Worm (Caenorhabditis elegans) whole organism, young adult: ENCODE data around the gene ced-3.

ENCODE experiments used
- B0019.2 ChIP-seq: fragments of 200-800 bp; sonication (Bioruptor generic); conservative IDR thresholded peaks from 2 replicates; pipeline ENCODE4 v1.3.6; 2022; ENCODE audit warnings: missing genetic modification reagents, missing genetic modification characterization, missing compliant biosample characterization
- B0035.1 ChIP-seq: sonication (generic microtip); optimal IDR thresholded peaks from 2 replicates; lab custom pipeline; 2016; ENCODE audit warnings: missing genetic modification characterization, mild to moderate bottlenecking, missing compliant biosample characterization, missing genotype, missing genetic modification reagents
- C17E4.6 ChIP-seq: fragments of 200-800 bp; sonication (Bioruptor generic); IDR thresholded peaks from 2 replicates; pipeline ENCODE4 v1.3.6; 2022; ENCODE audit warnings: missing genetic modification reagents, missing genetic modification characterization, missing compliant biosample characterization
- K12H6.12 ChIP-seq: fragments of 200-800 bp; sonication (Bioruptor generic); optimal IDR thresholded peaks from 2 replicates; lab custom pipeline; 2018; ENCODE audit warnings: mild to moderate bottlenecking, missing genetic modification characterization, missing compliant biosample characterization
- T26A5.8 ChIP-seq: sonication (generic microtip); optimal IDR thresholded peaks from 2 replicates; lab custom pipeline; 2016; ENCODE audit warnings: missing genetic modification characterization, missing compliant biosample characterization
- Y53F4B.3 ChIP-seq: fragments of 200-800 bp; sonication (Bioruptor generic); IDR thresholded peaks from 2 replicates; pipeline ENCODE4 v1.3.6; 2022; ENCODE audit warnings: missing genetic modification reagents, missing genetic modification characterization, missing compliant biosample characterization
- aptf-3 ChIP-seq: fragments of 200-800 bp; sonication (Bioruptor generic); IDR thresholded peaks from 2 replicates; pipeline ENCODE4 v1.3.6; 2022; ENCODE audit warnings: missing genetic modification characterization, missing compliant biosample characterization
- athp-1 ChIP-seq: sonication (generic microtip); optimal IDR thresholded peaks from 2 replicates; lab custom pipeline; 2017; ENCODE audit warnings: mild to moderate bottlenecking, missing genetic modification characterization, missing compliant biosample characterization
- attf-3 ChIP-seq: fragments of 200-800 bp; sonication (Bioruptor generic); conservative IDR thresholded peaks from 2 replicates; pipeline ENCODE4 v1.3.6; 2022; ENCODE audit warnings: missing genetic modification reagents, missing genetic modification characterization, missing compliant biosample characterization
- bed-1 ChIP-seq: fragments of 200-800 bp; sonication (Bioruptor generic); IDR thresholded peaks from 2 replicates; pipeline ENCODE4 v1.3.6; 2022; ENCODE audit warnings: missing genetic modification reagents, missing genetic modification characterization, missing compliant biosample characterization
- cebp-1 ChIP-seq, 2 experiments: fragments of 200-800 bp in 1 of 2; sonication (Bioruptor generic) in 1 of 2; sonication (generic microtip) in 1 of 2; IDR thresholded peaks in 1 of 2; optimal IDR thresholded peaks in 1 of 2; 2 replicates each; pipeline versions ENCODE4 v1.3.6 to Lab custom; 2017 to 2022; ENCODE audit warnings: missing compliant biosample characterization in 2 of 2, missing genetic modification characterization in 2 of 2, mild to moderate bottlenecking in 1 of 2, missing genetic modification reagents in 1 of 2, moderate library complexity in 1 of 2
- cebp-2 ChIP-seq: fragments of 200-800 bp; sonication (Bioruptor generic); IDR thresholded peaks from 2 replicates; pipeline ENCODE4 v1.3.6; 2022; ENCODE audit warnings: missing genetic modification characterization, missing compliant biosample characterization
- ceh-100 ChIP-seq: fragments of 200-800 bp; sonication (Bioruptor generic); IDR thresholded peaks from 2 replicates; pipeline ENCODE4 v1.3.6; 2022; ENCODE audit warnings: missing genetic modification reagents, missing genetic modification characterization, missing compliant biosample characterization
- ceh-27 ChIP-seq: fragments of 200-800 bp; sonication (Bioruptor generic); optimal IDR thresholded peaks from 2 replicates; lab custom pipeline; 2018; ENCODE audit warnings: mild to moderate bottlenecking, missing genetic modification characterization, moderate library complexity, missing compliant biosample characterization
- ceh-91 ChIP-seq: fragments of 200-800 bp; sonication (Bioruptor generic); IDR thresholded peaks from 2 replicates; pipeline ENCODE4 v1.3.6; 2022; ENCODE audit warnings: missing genetic modification reagents, missing genetic modification characterization, missing compliant biosample characterization
- chd-7 ChIP-seq: sonication (generic microtip); optimal IDR thresholded peaks from 2 replicates; lab custom pipeline; 2016; ENCODE audit warnings: mild to moderate bottlenecking, missing genetic modification characterization, moderate library complexity, missing compliant biosample characterization
- efl-1 ChIP-seq: fragments of 150-350 bp; optimal IDR thresholded peaks from 2 replicates; lab custom pipeline; 2014; ENCODE audit warnings: missing biosample characterization, missing genetic modification reagents, missing genetic modification characterization
- egrh-3 ChIP-seq: fragments of 200-800 bp; sonication (Bioruptor generic); IDR thresholded peaks from 2 replicates; pipeline ENCODE4 v1.3.6; 2022; ENCODE audit warnings: missing genetic modification reagents, missing genetic modification characterization, missing compliant biosample characterization
- hlh-12 ChIP-seq: sonication (generic microtip); optimal IDR thresholded peaks from 2 replicates; lab custom pipeline; 2016; ENCODE audit warnings: missing genetic modification characterization, missing compliant biosample characterization
- hsf-1 ChIP-seq: fragments of 200-800 bp; sonication (Bioruptor generic); IDR thresholded peaks from 2 replicates; pipeline ENCODE4 v1.3.6; 2022; ENCODE audit warnings: missing genetic modification reagents, missing genetic modification characterization, missing compliant biosample characterization
- let-607 ChIP-seq, 2 experiments: fragments of 200-800 bp in 1 of 2; sonication (Bioruptor generic) in 1 of 2; sonication (generic microtip) in 1 of 2; optimal IDR thresholded peaks; 2 replicates each; lab custom pipeline; 2016 to 2018; ENCODE audit warnings: mild to moderate bottlenecking in 2 of 2, missing compliant biosample characterization in 2 of 2, missing genetic modification characterization in 2 of 2, moderate library complexity in 2 of 2, missing genotype in 1 of 2
- madf-10 ChIP-seq: sonication (generic microtip); optimal IDR thresholded peaks from 2 replicates; lab custom pipeline; 2016; ENCODE audit warnings: mild to moderate bottlenecking, missing genetic modification characterization, missing compliant biosample characterization
- madf-8 ChIP-seq: fragments of 200-800 bp; sonication (Bioruptor generic); conservative IDR thresholded peaks from 2 replicates; pipeline ENCODE4 v1.3.6; 2022; ENCODE audit warnings: missing genetic modification reagents, missing genetic modification characterization, missing compliant biosample characterization
- mcd-1 ChIP-seq: fragments of 200-800 bp; sonication (Bioruptor generic); IDR thresholded peaks from 2 replicates; pipeline ENCODE4 v1.3.6; 2022; ENCODE audit warnings: missing genetic modification reagents, missing genetic modification characterization, missing compliant biosample characterization
- nfya-1 ChIP-seq: sonication (generic microtip); optimal IDR thresholded peaks from 2 replicates; lab custom pipeline; 2017; ENCODE audit warnings: antibody characterized with exemption, missing compliant biosample characterization, missing genetic modification characterization, borderline replicate concordance; ENCODE audit not compliant: insufficient read depth
- nfyb-1 ChIP-seq: fragments of 200-800 bp; sonication (Bioruptor generic); IDR thresholded peaks from 2 replicates; pipeline ENCODE4 v1.3.6; 2022; ENCODE audit warnings: missing genetic modification reagents, missing genetic modification characterization, missing compliant biosample characterization
- nhr-27 ChIP-seq: fragments of 200-800 bp; sonication (Bioruptor generic); optimal IDR thresholded peaks from 2 replicates; lab custom pipeline; 2018; ENCODE audit warnings: mild to moderate bottlenecking, missing genetic modification characterization, moderate library complexity, missing compliant biosample characterization
- sea-2 ChIP-seq: fragments of 200-800 bp; sonication (Bioruptor generic); IDR thresholded peaks from 2 replicates; pipeline ENCODE4 v1.3.6; 2022; ENCODE audit warnings: missing genetic modification characterization, missing compliant biosample characterization
- snpc-1.1 ChIP-seq: sonication (generic microtip); optimal IDR thresholded peaks from 2 replicates; lab custom pipeline; 2017; ENCODE audit warnings: missing genetic modification characterization, mild to moderate bottlenecking, missing compliant biosample characterization, antibody characterized with exemption, moderate library complexity, missing genotype, missing genetic modification reagents; ENCODE audit not compliant: insufficient read depth
- snpc-4 ChIP-seq, 5 experiments: fragments of 150-350 bp in 1 of 5; sonication (generic microtip) in 4 of 5; optimal IDR thresholded peaks; 2 replicates each; lab custom pipeline; 2014 to 2018; ENCODE audit warnings: missing genetic modification characterization in 5 of 5, missing biosample characterization in 3 of 5, antibody characterized with exemption in 2 of 5, mild to moderate bottlenecking in 2 of 5, missing compliant biosample characterization in 2 of 5, missing genotype in 2 of 5, moderate library complexity in 2 of 5, missing genetic modification reagents in 1 of 5
- somi-1 ChIP-seq: fragments of 200-800 bp; sonication (Bioruptor generic); optimal IDR thresholded peaks from 2 replicates; lab custom pipeline; 2018; ENCODE audit warnings: mild to moderate bottlenecking, missing genetic modification characterization, missing compliant biosample characterization
- unc-130 ChIP-seq: sonication (generic microtip); optimal IDR thresholded peaks from 2 replicates; lab custom pipeline; 2016; ENCODE audit warnings: missing genetic modification reagents, missing genetic modification characterization, missing compliant biosample characterization
- ztf-22 ChIP-seq: fragments of 200-800 bp; sonication (Bioruptor generic); optimal IDR thresholded peaks from 2 replicates; lab custom pipeline; 2018; ENCODE audit warnings: mild to moderate bottlenecking, missing genetic modification characterization, moderate library complexity, missing compliant biosample characterization
- ztf-26 ChIP-seq: sonication (generic microtip); optimal IDR thresholded peaks from 2 replicates; lab custom pipeline; 2017; ENCODE audit warnings: missing genetic modification characterization, missing compliant biosample characterization

The ced-3 gene

ce11 chrIV:13238943-13239861 is 35.3 kb upstream of the ced-3 start, which contains the start of gene tag-115 (continued):
- TF ChIP-seq ceh-91 (GFP tag; lab: Robert Waterston, UW) (peak; percentile 26; the same call in 1 of the 2 replicates), hlh-12 (no peak), athp-1 (tag; lab: Kevin White, UChicago) (peak; percentile 18), nfyb-1 (GFP tag; lab: Robert Waterston, UW) (peak; percentile 82), madf-10 (tag; lab: Kevin White, UChicago) (no peak), madf-8 (no peak; the same call in 1 of the 2 replicates), nfya-1 (tag; lab: Kevin White, UChicago) (no peak), B0019.2 (GFP tag; lab: Robert Waterston, UW) (no peak), mcd-1 (GFP tag; lab: Robert Waterston, UW) (peak; percentile 66), chd-7 (tag; lab: Kevin White, UChicago) (no peak), T26A5.8 (tag; lab: Kevin White, UChicago) (no peak), somi-1 (GFP tag; lab: Kevin White, UChicago) (no peak), cebp-1 (GFP tag; IDR thresholded peaks at IDR 0.05; lab: Robert Waterston, UW) (no peak), cebp-1 (tag; optimal IDR thresholded peaks at IDR 0.05; lab: Kevin White, UChicago) (peak; percentile 51), K12H6.12 (no peak), unc-130 (peak; percentile 63), hsf-1 (GFP tag; lab: Robert Waterston, UW) (peak; percentile 69; the same call in 1 of the 2 replicates), sea-2 (GFP tag; lab: Robert Waterston, UW) (no peak), nhr-27 (no peak), snpc-4 (GFP tag; optimal IDR thresholded peaks at IDR 0.05; lab: Kevin White, UChicago) (peak; percentile 83), snpc-4 (tag; optimal IDR thresholded peaks at IDR 0.05; lab: Kevin White, UChicago) (peak in 3 of 4 experiments; percentile 56 to 69 (median 64)), Y53F4B.3 (GFP tag; lab: Robert Waterston, UW) (no peak)

DNA sequence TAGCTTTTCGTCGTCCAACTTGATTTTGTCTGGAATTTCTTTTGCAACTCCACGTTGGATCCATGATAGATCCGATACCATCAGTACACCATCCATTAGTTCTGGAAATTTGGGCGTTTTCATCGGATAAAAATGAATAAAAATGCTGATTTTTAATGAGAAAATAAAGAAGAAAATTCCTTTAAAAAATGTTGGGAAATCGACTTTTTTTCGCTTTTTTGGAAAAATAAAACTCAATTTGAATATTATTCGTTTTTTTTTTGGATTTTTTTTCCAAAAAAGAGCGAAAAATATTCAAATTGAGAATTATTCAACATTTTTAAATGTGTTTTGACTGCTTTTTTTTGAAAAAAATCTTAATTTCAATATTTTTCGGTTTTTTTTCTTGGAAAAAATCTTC is 32.5 kb upstream of the ced-3 start, which contains the start of gene pwp-1:
pwp-1 (minus strand) TSS at position 101 of the 400 bp plus-strand sequence.
- TF ChIP-seq ceh-100 (no peak), ceh-27 (GFP tag; lab: Kevin White, UChicago) (no peak), egrh-3 (GFP tag; lab: Robert Waterston, UW) (no peak), efl-1 (GFP tag; lab: Kevin White, UChicago) (no peak), ztf-26 (tag; lab: Kevin White, UChicago) (no peak), ztf-22 (GFP tag; lab: Kevin White, UChicago) (no peak), nfya-1 (tag; lab: Kevin White, UChicago) (no peak)

DNA sequence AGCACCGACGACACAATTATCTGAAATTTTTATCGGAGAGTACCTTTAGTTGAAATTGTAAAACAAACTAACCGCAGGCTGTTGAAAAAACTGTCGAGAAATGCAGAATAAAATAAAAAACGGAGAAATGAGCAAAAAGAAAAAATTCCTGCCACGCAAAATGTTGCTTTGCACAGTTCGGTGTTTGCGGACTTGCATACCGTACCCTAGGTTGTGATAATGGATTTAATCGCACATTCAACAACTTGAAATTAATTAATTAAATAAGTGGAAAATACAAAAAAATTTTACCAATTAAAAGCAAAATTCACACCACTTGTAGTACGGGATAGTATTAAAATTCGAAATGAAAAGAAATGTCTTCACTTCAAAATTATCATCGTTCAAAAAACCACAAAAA is 27.5 kb upstream of the ced-3 start:
- no peak for TF ChIP-seq cebp-2
- TF ChIP-seq K12H6.12 = no peak
- TF ChIP-seq C17E4.6 (GFP tag; lab: Robert Waterston, UW) = no peak
- TF ChIP-seq B0035.1 (tag; lab: Kevin White, UChicago) = no peak

DNA sequence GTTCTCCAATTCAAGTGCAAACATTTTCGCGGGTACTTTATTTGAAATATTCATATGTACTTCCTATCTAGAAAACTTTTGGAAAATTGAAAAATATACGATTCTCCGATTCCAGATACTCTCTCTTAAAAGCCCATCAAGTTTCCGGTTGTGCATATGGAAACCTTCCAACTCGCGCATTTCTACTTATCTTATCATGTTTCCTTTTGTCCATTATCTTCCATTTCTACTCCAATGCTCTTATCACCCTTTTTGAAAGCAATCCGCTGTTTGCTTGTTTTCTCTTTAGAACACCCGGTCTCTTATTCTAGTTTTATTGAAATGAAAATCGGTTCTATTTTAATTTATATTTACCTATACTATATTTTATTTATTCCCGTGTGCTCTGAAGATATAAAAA is 17.7 kb upstream of the ced-3 start, which contains the start of gene C48D1.5:
C48D1.5 (plus strand) TSS at position 301 of the 400 bp plus-strand sequence.
- TF ChIP-seq aptf-3 = no peak
- TF ChIP-seq bed-1 (GFP tag; lab: Robert Waterston, UW) = no peak
- TF ChIP-seq let-607 (tag; optimal IDR thresholded peaks at IDR 0.05; lab: Kevin White, UChicago) = no peak
- TF ChIP-seq attf-3 (GFP tag; lab: Robert Waterston, UW) = no peak
- TF ChIP-seq snpc-1.1 = no peak
- TF ChIP-seq cebp-2 = no peak
- TF ChIP-seq athp-1 (tag; lab: Kevin White, UChicago) = no peak
